Fruit fly (Drosophila melanogaster) Kc167 (cell line): ENCODE results near the gene CG9915.

ENCODE experiments used
- Myc ChIP-seq: fragments of >200 bp; optimal IDR thresholded peaks from 2 replicates; lab custom pipeline; 2017; ENCODE audit warnings: missing external identifiers
- Sin3A ChIP-seq: fragments of >200 bp; optimal IDR thresholded peaks from 2 replicates; lab custom pipeline; 2018; ENCODE audit warnings: missing external identifiers
- insv ChIP-seq: fragments of >200 bp; optimal IDR thresholded peaks from 3 replicates; lab custom pipeline; 2018; ENCODE audit warnings: missing external identifiers
- ttk ChIP-seq: sonication (Bioruptor generic); optimal IDR thresholded peaks from 2 replicates; lab custom pipeline; 2017; ENCODE audit warnings: missing external identifiers

dm6 chrX:16266437-16266836, 46.5 kb downstream of the CG9915 start, which contains the start of gene CG12507:
- TF ChIP-seq Myc (lab: Kevin White, UChicago) = no peak
- TF ChIP-seq Sin3A (lab: Kevin White, UChicago) = no peak
- no peak for TF ChIP-seq insv
- TF ChIP-seq ttk (lab: Kevin White, UChicago) = no peak
